Worm (Caenorhabditis elegans) whole organism, mixed stage, embryonic: Measurements from ENCODE around the gene F49E8.7.

Source experiments
- blmp-1 ChIP-seq: fragments of 150-350 bp; optimal IDR thresholded peaks from 2 replicates; lab custom pipeline; 2014; ENCODE audit warnings: missing biosample characterization, missing genetic modification characterization
- ceh-39 ChIP-seq: fragments of 150-350 bp; optimal IDR thresholded peaks from 2 replicates; lab custom pipeline; 2014; ENCODE audit warnings: missing biosample characterization, missing genetic modification characterization
- ceh-43 ChIP-seq: fragments of 200-800 bp; sonication (Bioruptor generic); optimal IDR thresholded peaks from 2 replicates; lab custom pipeline; 2018; ENCODE audit warnings: mild to moderate bottlenecking, missing genetic modification characterization, moderate library complexity, missing compliant biosample characterization
- ceh-83 ChIP-seq: fragments of 200-800 bp; sonication (Bioruptor generic); optimal IDR thresholded peaks from 2 replicates; lab custom pipeline; 2018; ENCODE audit warnings: mild to moderate bottlenecking, missing genetic modification characterization, missing compliant biosample characterization
- ces-1 ChIP-seq: fragments of 150-350 bp; optimal IDR thresholded peaks from 2 replicates; lab custom pipeline; 2014; ENCODE audit warnings: missing biosample characterization, missing genetic modification reagents, missing genetic modification characterization
- drap-1 ChIP-seq: fragments of 200-800 bp; sonication (Bioruptor generic); optimal IDR thresholded peaks from 3 replicates; lab custom pipeline; 2018; ENCODE audit warnings: mild to moderate bottlenecking, missing genetic modification characterization, missing compliant biosample characterization
- elt-1 ChIP-seq: sonication (generic microtip); optimal IDR thresholded peaks from 2 replicates; lab custom pipeline; 2017; ENCODE audit warnings: missing genetic modification characterization, mild to moderate bottlenecking, missing compliant biosample characterization, antibody characterized with exemption, moderate library complexity, borderline replicate concordance; ENCODE audit not compliant: insufficient read depth
- elt-3 ChIP-seq: fragments of 150-350 bp; optimal IDR thresholded peaks from 2 replicates; lab custom pipeline; 2014; ENCODE audit warnings: missing biosample characterization, missing genetic modification characterization
- flh-1 ChIP-seq: fragments of 200-800 bp; sonication (Bioruptor generic); optimal IDR thresholded peaks from 2 replicates; lab custom pipeline; 2018; ENCODE audit warnings: mild to moderate bottlenecking, missing genetic modification characterization, moderate library complexity, missing compliant biosample characterization
- ham-2 ChIP-seq: fragments of 200-800 bp; sonication (Bioruptor generic); optimal IDR thresholded peaks from 2 replicates; lab custom pipeline; 2018; ENCODE audit warnings: mild to moderate bottlenecking, missing genetic modification characterization, missing compliant biosample characterization
- hlh-1 ChIP-seq: fragments of 150-350 bp; optimal IDR thresholded peaks from 2 replicates; lab custom pipeline; 2014; ENCODE audit warnings: missing biosample characterization, missing genetic modification reagents, missing genetic modification characterization
- lin-32 ChIP-seq: fragments of 200-800 bp; sonication (Bioruptor generic); optimal IDR thresholded peaks from 2 replicates; lab custom pipeline; 2018; ENCODE audit warnings: mild to moderate bottlenecking, missing genetic modification characterization, missing compliant biosample characterization
- lsy-2 ChIP-seq: fragments of 150-350 bp; optimal IDR thresholded peaks from 2 replicates; lab custom pipeline; 2014; ENCODE audit warnings: missing biosample characterization, missing genetic modification characterization
- mab-5 ChIP-seq: fragments of 150-350 bp; optimal IDR thresholded peaks from 2 replicates; lab custom pipeline; 2014; ENCODE audit warnings: missing biosample characterization, missing genetic modification characterization
- mep-1 ChIP-seq: fragments of 150-350 bp; optimal IDR thresholded peaks from 2 replicates; lab custom pipeline; 2017; ENCODE audit warnings: missing biosample characterization, missing genetic modification reagents, missing genetic modification characterization, inconsistent platforms
- mls-2 ChIP-seq: sonication (generic microtip); optimal IDR thresholded peaks from 2 replicates; lab custom pipeline; 2016; ENCODE audit warnings: mild to moderate bottlenecking, missing genetic modification characterization, moderate library complexity, missing compliant biosample characterization
- nhr-12 ChIP-seq: fragments of 150-350 bp; optimal IDR thresholded peaks from 2 replicates; lab custom pipeline; 2014; ENCODE audit warnings: missing biosample characterization, missing genetic modification characterization
- nhr-2 ChIP-seq: fragments of 150-350 bp; optimal IDR thresholded peaks from 2 replicates; lab custom pipeline; 2014; ENCODE audit warnings: missing biosample characterization, missing genetic modification characterization
- nhr-237 ChIP-seq: fragments of 150-350 bp; optimal IDR thresholded peaks from 2 replicates; lab custom pipeline; 2014; ENCODE audit warnings: missing biosample characterization, missing genetic modification characterization
- nhr-28 ChIP-seq: fragments of 150-350 bp; optimal IDR thresholded peaks from 2 replicates; lab custom pipeline; 2014; ENCODE audit warnings: missing biosample characterization, missing genetic modification characterization
- pha-4 ChIP-seq: fragments of 150-350 bp; optimal IDR thresholded peaks from 2 replicates; lab custom pipeline; 2018; ENCODE audit warnings: missing biosample characterization, missing genetic modification reagents, missing genetic modification characterization
- snpc-4 ChIP-seq: fragments of 150-350 bp; optimal IDR thresholded peaks from 2 replicates; lab custom pipeline; 2014; ENCODE audit warnings: missing biosample characterization, missing genetic modification characterization
- tbx-8 ChIP-seq: fragments of 200-800 bp; sonication (Bioruptor generic); optimal IDR thresholded peaks from 2 replicates; lab custom pipeline; 2018; ENCODE audit warnings: mild to moderate bottlenecking, missing genetic modification characterization, moderate library complexity, missing compliant biosample characterization
- unc-120 ChIP-seq: sonication (generic microtip); optimal IDR thresholded peaks from 2 replicates; lab custom pipeline; 2017; ENCODE audit warnings: missing genetic modification characterization, missing compliant biosample characterization; ENCODE audit not compliant: poor library complexity, severe bottlenecking
- unc-39 ChIP-seq: fragments of 150-350 bp; optimal IDR thresholded peaks from 2 replicates; lab custom pipeline; 2014; ENCODE audit warnings: missing biosample characterization, missing genetic modification characterization
- unc-62 ChIP-seq: fragments of 150-350 bp; optimal IDR thresholded peaks from 2 replicates; lab custom pipeline; 2014; ENCODE audit warnings: missing biosample characterization, missing genetic modification reagents, missing genetic modification characterization
- zip-8 ChIP-seq: fragments of 150-350 bp; optimal IDR thresholded peaks from 2 replicates; lab custom pipeline; 2014; ENCODE audit warnings: missing biosample characterization, missing genetic modification characterization
- ztf-11 ChIP-seq: fragments of 150-350 bp; optimal IDR thresholded peaks from 2 replicates; lab custom pipeline; 2014; ENCODE audit warnings: missing biosample characterization, missing genetic modification characterization

F49E8.7 gene

ce11 chrIV:7508850-7509249 lies 47.3 kb downstream of the F49E8.7 start:
- TF ChIP-seq blmp-1 (tag; lab: Kevin White, UChicago), result no peak
- TF ChIP-seq lsy-2, result peak; percentile 73
- TF ChIP-seq, all 35 proteins: peak for 1

- TF ChIP-seq lin-32 (GFP tag; lab: Kevin White, UChicago) (no peak), pha-4 (tag; lab: Kevin White, UChicago) (no peak), nhr-237 (tag; lab: Kevin White, UChicago) (peak; percentile 72), unc-39 (tag; lab: Kevin White, UChicago) (no peak), unc-120 (tag; lab: Kevin White, UChicago) (no peak), elt-1 (tag; lab: Kevin White, UChicago) (no peak), drap-1 (GFP tag; lab: Kevin White, UChicago) (no peak), elt-3 (tag; lab: Kevin White, UChicago) (no peak), ceh-39 (no peak), hlh-1 (tag; lab: Kevin White, UChicago) (peak; percentile 14), flh-1 (GFP tag; lab: Kevin White, UChicago) (no peak), mab-5 (tag; lab: Kevin White, UChicago) (no peak), mep-1 (tag; lab: Kevin White, UChicago) (peak; percentile 47), nhr-2 (tag; lab: Kevin White, UChicago) (no peak)
Measured at ce11 chrIV:7507841-7508509, 48.2 kb downstream of the F49E8.7 start, which contains the start of the genes vdac-1 and R05G6.5. TSS of gene vdac-1 (minus strand) at chrIV:7507891. TSS of gene R05G6.5 (plus strand) at chrIV:7508367.

- TF ChIP-seq nhr-12 (tag; lab: Kevin White, UChicago), result no peak
- no peak for TF ChIP-seq nhr-237 (tag; lab: Kevin White, UChicago)
- no peak for TF ChIP-seq zip-8 (tag; lab: Kevin White, UChicago)
- TF ChIP-seq mls-2, result no peak
- no peak for TF ChIP-seq ztf-11 (tag; lab: Kevin White, UChicago)
- no peak for TF ChIP-seq mab-5 (tag; lab: Kevin White, UChicago)
- TF ChIP-seq nhr-2 (tag; lab: Kevin White, UChicago), result no peak
- no peak for TF ChIP-seq drap-1 (GFP tag; lab: Kevin White, UChicago)
Measured at ce11 chrIV:7507305-7507704, 48.9 kb downstream of the F49E8.7 start.

- TF ChIP-seq lsy-2 (no peak), zip-8 (tag; lab: Kevin White, UChicago) (no peak), snpc-4 (tag; lab: Kevin White, UChicago) (no peak), nhr-237 (tag; lab: Kevin White, UChicago) (no peak), elt-1 (tag; lab: Kevin White, UChicago) (no peak), ztf-11 (tag; lab: Kevin White, UChicago) (no peak), unc-62 (GFP tag; lab: Kevin White, UChicago) (no peak), lin-32 (GFP tag; lab: Kevin White, UChicago) (no peak), unc-39 (tag; lab: Kevin White, UChicago) (no peak), unc-120 (tag; lab: Kevin White, UChicago) (no peak), mep-1 (tag; lab: Kevin White, UChicago) (no peak), mls-2 (no peak), elt-3 (tag; lab: Kevin White, UChicago) (no peak), drap-1 (GFP tag; lab: Kevin White, UChicago) (no peak), flh-1 (GFP tag; lab: Kevin White, UChicago) (no peak), pha-4 (tag; lab: Kevin White, UChicago) (no peak), tbx-8 (GFP tag; lab: Kevin White, UChicago) (no peak)
- TF ChIP-seq, all 35 proteins: peak for 0
Measured at ce11 chrIV:7506711-7507110, 49.5 kb downstream of the F49E8.7 start.

ce11 chrIV:7505866-7506488 lies 50.2 kb downstream of the F49E8.7 start:
- no peak for TF ChIP-seq ceh-83 (GFP tag; lab: Kevin White, UChicago)
- no peak for TF ChIP-seq nhr-237 (tag; lab: Kevin White, UChicago)
- no peak for TF ChIP-seq pha-4 (tag; lab: Kevin White, UChicago)
- TF ChIP-seq nhr-28, result no peak
- no peak for TF ChIP-seq ceh-43 (GFP tag; lab: Kevin White, UChicago)
- no peak for TF ChIP-seq ztf-11 (tag; lab: Kevin White, UChicago)
- no peak for TF ChIP-seq zip-8 (tag; lab: Kevin White, UChicago)
- TF ChIP-seq ces-1 (GFP tag; lab: Kevin White, UChicago), result no peak
- no peak for TF ChIP-seq unc-120 (tag; lab: Kevin White, UChicago)
- TF ChIP-seq snpc-4 (tag; lab: Kevin White, UChicago), result no peak
- TF ChIP-seq mls-2, result no peak
- TF ChIP-seq ham-2, result no peak
